Worm (Caenorhabditis elegans) whole organism, L1 larva: ENCODE data around the gene D1054.9.

Source experiments
- C34B4.2 ChIP-seq: sonication (generic microtip); optimal IDR thresholded peaks from 2 replicates; lab custom pipeline; 2017; ENCODE audit warnings: mild to moderate bottlenecking, missing genetic modification characterization, missing compliant biosample characterization
- F16B12.6 ChIP-seq: fragments of 150-350 bp; optimal IDR thresholded peaks from 2 replicates; lab custom pipeline; 2014; ENCODE audit warnings: missing biosample characterization, missing genetic modification characterization
- Y116A8C.19 ChIP-seq: sonication (generic microtip); optimal IDR thresholded peaks from 2 replicates; lab custom pipeline; 2016; ENCODE audit warnings: missing compliant biosample characterization, missing genetic modification characterization, borderline replicate concordance
- ceh-63 ChIP-seq: fragments of 200-800 bp; sonication (Bioruptor generic); optimal IDR thresholded peaks from 2 replicates; lab custom pipeline; 2018; ENCODE audit warnings: mild to moderate bottlenecking, missing genetic modification characterization, missing compliant biosample characterization
- ceh-8 ChIP-seq: fragments of 200-800 bp; sonication (Bioruptor generic); optimal IDR thresholded peaks from 2 replicates; lab custom pipeline; 2018; ENCODE audit warnings: mild to moderate bottlenecking, missing genetic modification characterization, moderate library complexity, missing compliant biosample characterization
- dsc-1 ChIP-seq: sonication (generic microtip); optimal IDR thresholded peaks from 2 replicates; lab custom pipeline; 2016; ENCODE audit warnings: mild to moderate bottlenecking, missing genetic modification characterization, missing compliant biosample characterization
- efl-1 ChIP-seq, 4 experiments: fragments of 150-350 bp; optimal IDR thresholded peaks in 3 of 4; peaks in 1 of 4; 1 replicate in 1 of 4; 2 replicates in 3 of 4; lab custom pipeline; 2014; ENCODE audit warnings: missing biosample characterization in 2 of 4, missing genetic modification characterization in 2 of 4, missing genetic modification reagents in 2 of 4
- efl-3 ChIP-seq: fragments of 200-800 bp; sonication (Bioruptor generic); optimal IDR thresholded peaks from 2 replicates; lab custom pipeline; 2018; ENCODE audit warnings: mild to moderate bottlenecking, missing genetic modification characterization, missing compliant biosample characterization
- egl-27 ChIP-seq, 2 experiments: fragments of 150-350 bp in 1 of 2; sonication (generic microtip); optimal IDR thresholded peaks; 3 replicates each; lab custom pipeline; 2017 to 2018; ENCODE audit warnings: missing biosample characterization in 2 of 2, missing genetic modification characterization in 2 of 2, missing genetic modification reagents in 2 of 2
- elt-2 ChIP-seq: sonication (generic microtip); optimal IDR thresholded peaks from 2 replicates; lab custom pipeline; 2016; ENCODE audit warnings: missing genetic modification characterization, mild to moderate bottlenecking, inconsistent platforms, missing compliant biosample characterization, missing genetic modification reagents
- fkh-10 ChIP-seq: sonication (generic microtip); optimal IDR thresholded peaks from 2 replicates; lab custom pipeline; 2017; ENCODE audit warnings: missing biosample characterization, missing genetic modification reagents, missing genetic modification characterization
- grh-1 ChIP-seq: fragments of 200-800 bp; sonication (Bioruptor generic); IDR thresholded peaks from 2 replicates; pipeline ENCODE4 v1.3.6; 2022; ENCODE audit warnings: missing genetic modification reagents, missing genetic modification characterization, missing compliant biosample characterization
- hlh-4 ChIP-seq: sonication (generic microtip); optimal IDR thresholded peaks from 2 replicates; lab custom pipeline; 2016; ENCODE audit warnings: mild to moderate bottlenecking, missing genetic modification characterization, missing compliant biosample characterization
- hpl-2 ChIP-seq: fragments of 150-350 bp; optimal IDR thresholded peaks from 2 replicates; lab custom pipeline; 2014; ENCODE audit warnings: missing biosample characterization, missing genetic modification reagents, missing genetic modification characterization
- isw-1 ChIP-seq: fragments of 200-800 bp; sonication (Bioruptor generic); IDR thresholded peaks from 2 replicates; pipeline ENCODE4 v1.3.6; 2022; ENCODE audit warnings: missing genetic modification characterization, missing compliant biosample characterization
- lin-15B ChIP-seq: fragments of 150-350 bp; sonication (generic microtip); optimal IDR thresholded peaks from 3 replicates; lab custom pipeline; 2014; ENCODE audit warnings: missing biosample characterization, missing genetic modification characterization
- lin-35 ChIP-seq, 2 experiments: fragments of 150-350 bp; optimal IDR thresholded peaks; 2 replicates each; lab custom pipeline; 2014; ENCODE audit warnings: missing biosample characterization in 2 of 2, missing genetic modification characterization in 2 of 2, missing genetic modification reagents in 2 of 2
- lin-39 ChIP-seq: fragments of 150-350 bp; optimal IDR thresholded peaks from 2 replicates; lab custom pipeline; 2014; ENCODE audit warnings: missing biosample characterization, missing genetic modification reagents, missing genetic modification characterization
- lsy-2 ChIP-seq, 2 experiments: fragments of 150-350 bp; optimal IDR thresholded peaks; 2 replicates each; lab custom pipeline; 2014; ENCODE audit warnings: missing biosample characterization in 2 of 2, missing genetic modification characterization in 2 of 2
- mdl-1 ChIP-seq, 2 experiments: fragments of 150-350 bp; optimal IDR thresholded peaks; 2 replicates each; lab custom pipeline; 2014 to 2017; ENCODE audit warnings: missing biosample characterization in 2 of 2, missing genetic modification characterization in 2 of 2, inconsistent platforms in 1 of 2
- mep-1 ChIP-seq: fragments of 150-350 bp; optimal IDR thresholded peaks from 2 replicates; lab custom pipeline; 2014; ENCODE audit warnings: missing biosample characterization, missing genetic modification characterization
- nhr-20 ChIP-seq: sonication (generic microtip); optimal IDR thresholded peaks from 2 replicates; lab custom pipeline; 2016; ENCODE audit warnings: mild to moderate bottlenecking, missing genetic modification characterization, missing compliant biosample characterization
- nhr-47 ChIP-seq: sonication (generic microtip); optimal IDR thresholded peaks from 2 replicates; lab custom pipeline; 2016; ENCODE audit warnings: mild to moderate bottlenecking, missing genetic modification characterization, moderate library complexity, missing compliant biosample characterization
- nhr-71 ChIP-seq: sonication (generic microtip); optimal IDR thresholded peaks from 2 replicates; lab custom pipeline; 2016; ENCODE audit warnings: mild to moderate bottlenecking, missing genetic modification characterization, moderate library complexity, missing compliant biosample characterization
- nhr-76 ChIP-seq: sonication (generic microtip); optimal IDR thresholded peaks from 2 replicates; lab custom pipeline; 2017; ENCODE audit warnings: missing biosample characterization, missing genetic modification characterization
- nhr-85 ChIP-seq: sonication (generic microtip); peaks from one replicate; lab custom pipeline; 2016; ENCODE audit warnings: missing genetic modification characterization, inconsistent platforms, missing compliant biosample characterization
- nhr-90 ChIP-seq: sonication (generic microtip); optimal IDR thresholded peaks from 2 replicates; lab custom pipeline; 2016; ENCODE audit warnings: mild to moderate bottlenecking, missing genetic modification characterization, missing compliant biosample characterization; ENCODE audit not compliant: poor library complexity
- pag-3 ChIP-seq: sonication (generic microtip); optimal IDR thresholded peaks from 2 replicates; lab custom pipeline; 2017; ENCODE audit warnings: missing genetic modification characterization, mild to moderate bottlenecking, missing compliant biosample characterization, antibody characterized with exemption, borderline replicate concordance; ENCODE audit not compliant: insufficient read depth
- pax-3 ChIP-seq: fragments of 200-800 bp; sonication (Bioruptor generic); optimal IDR thresholded peaks from 2 replicates; lab custom pipeline; 2018; ENCODE audit warnings: mild to moderate bottlenecking, missing genetic modification characterization, moderate library complexity, missing compliant biosample characterization
- pqm-1 ChIP-seq: sonication (generic microtip); optimal IDR thresholded peaks from 3 replicates; lab custom pipeline; 2017; ENCODE audit warnings: missing biosample characterization, missing genetic modification characterization
- skn-1 ChIP-seq: fragments of 150-350 bp; optimal IDR thresholded peaks from 2 replicates; lab custom pipeline; 2014; ENCODE audit warnings: missing biosample characterization, missing genetic modification characterization
- snpc-4 ChIP-seq: fragments of 150-350 bp; optimal IDR thresholded peaks from 2 replicates; lab custom pipeline; 2014; ENCODE audit warnings: missing biosample characterization, missing genetic modification characterization
- snu-23 ChIP-seq: sonication (generic microtip); optimal IDR thresholded peaks from 2 replicates; lab custom pipeline; 2016; ENCODE audit warnings: missing genetic modification characterization, missing compliant biosample characterization
- sox-4 ChIP-seq: sonication (generic microtip); optimal IDR thresholded peaks from 2 replicates; lab custom pipeline; 2016; ENCODE audit warnings: missing genetic modification characterization, missing compliant biosample characterization
- tlp-1 ChIP-seq: fragments of 150-350 bp; optimal IDR thresholded peaks from 2 replicates; lab custom pipeline; 2014; ENCODE audit warnings: missing biosample characterization, missing genetic modification characterization
- vab-15 ChIP-seq: sonication (generic microtip); optimal IDR thresholded peaks from 2 replicates; lab custom pipeline; 2017; ENCODE audit warnings: missing genotype, mild to moderate bottlenecking, missing genetic modification characterization, missing compliant biosample characterization
- zag-1 ChIP-seq: fragments of 150-350 bp; optimal IDR thresholded peaks from 2 replicates; lab custom pipeline; 2014; ENCODE audit warnings: missing biosample characterization, missing genetic modification characterization
- zip-4 ChIP-seq: fragments of 200-800 bp; sonication (Bioruptor generic); optimal IDR thresholded peaks from 2 replicates; lab custom pipeline; 2018; ENCODE audit warnings: mild to moderate bottlenecking, missing genetic modification characterization, moderate library complexity, missing compliant biosample characterization
- ztf-11 ChIP-seq, 2 experiments: sonication (generic microtip); optimal IDR thresholded peaks; 2 replicates each; lab custom pipeline; 2016 to 2017; ENCODE audit warnings: missing genetic modification characterization in 2 of 2, missing biosample characterization in 1 of 2, missing compliant biosample characterization in 1 of 2

The D1054.9 gene

DNA sequence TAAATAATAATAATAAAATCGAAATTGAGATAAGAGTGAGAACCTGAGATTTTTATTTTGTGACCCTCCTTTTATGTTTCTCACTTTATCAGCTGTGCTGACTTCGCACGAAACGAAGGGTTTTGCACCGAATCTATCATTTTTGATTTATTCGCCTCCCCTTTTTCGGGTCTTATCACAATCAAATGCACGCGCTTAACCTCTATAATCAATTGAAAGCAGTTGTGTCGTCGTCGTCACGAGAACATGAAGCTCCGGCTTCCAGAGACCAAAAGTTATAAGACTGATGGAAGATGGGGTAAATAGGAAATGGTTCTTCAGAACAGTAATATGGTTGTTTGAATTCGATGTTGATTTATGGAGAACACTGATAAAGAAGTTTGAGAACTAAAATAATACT lies 10.3 kb upstream of the D1054.9 start, which contains the start of gene D1054.18:
Gene D1054.18 (minus strand): TSS at position 45 of the 400 bp plus-strand sequence.
- TF ChIP-seq pqm-1 (peak; percentile 59), C34B4.2 (tag; lab: Kevin White, UChicago) (no peak), mdl-1 (tag; optimal IDR thresholded peaks at IDR 0.05; lab: Kevin White, UChicago) (peak in 1 of 2 experiments; percentile 15), snpc-4 (tag; lab: Kevin White, UChicago) (no peak), grh-1 (GFP tag; lab: Robert Waterston, UW) (no peak), skn-1 (tag; lab: Kevin White, UChicago) (no peak), isw-1 (GFP tag; lab: Robert Waterston, UW) (no peak), nhr-76 (tag; lab: Kevin White, UChicago) (no peak), lin-39 (tag; lab: Kevin White, UChicago) (no peak), nhr-47 (no peak), efl-1 (optimal IDR thresholded peaks at IDR 0.05; lab: Kevin White, UChicago) (no peak), efl-1 (GFP tag; optimal IDR thresholded peaks at IDR 0.05 in 1 of 2; lab: Kevin White, UChicago) (peak in 1 of 2 experiments; percentile 75), lin-15B (tag; lab: Kevin White, UChicago) (no peak), efl-3 (GFP tag; lab: Kevin White, UChicago) (no peak), pax-3 (tag; lab: Kevin White, UChicago) (no peak), tlp-1 (tag; lab: Kevin White, UChicago) (no peak), Y116A8C.19 (tag; lab: Kevin White, UChicago) (no peak), zip-4 (no peak), nhr-90 (peak; percentile 12), sox-4 (no peak), hpl-2 (GFP tag; lab: Kevin White, UChicago) (no peak), lin-35 (GFP tag; optimal IDR thresholded peaks at IDR 0.05; lab: Kevin White, UChicago) (peak in 1 of 2 experiments; percentile 28), dsc-1 (tag; lab: Kevin White, UChicago) (no peak), pag-3 (tag; lab: Kevin White, UChicago) (no peak), fkh-10 (GFP tag; lab: Kevin White, UChicago) (no peak), nhr-71 (tag; lab: Kevin White, UChicago) (peak; percentile 25), ceh-8 (no peak), snu-23 (GFP tag; lab: Kevin White, UChicago) (no peak), zag-1 (tag; lab: Kevin White, UChicago) (no peak), nhr-85 (tag; lab: Kevin White, UChicago) (no peak), elt-2 (tag; lab: Kevin White, UChicago) (peak; percentile 94), ceh-63 (no peak), nhr-20 (tag; lab: Kevin White, UChicago) (peak; percentile 0)

ce11 chrV:10798090-10798489 lies 7.2 kb upstream of the D1054.9 start, which contains the start of gene srh-184:
Gene srh-184, minus strand, starts transcription at chrV:10798190.
- no peak for TF ChIP-seq egl-27 (tag; optimal IDR thresholded peaks at IDR 0.05; lab: Kevin White, UChicago)
- TF ChIP-seq sox-4 = no peak
- TF ChIP-seq hlh-4 = no peak
- no peak for TF ChIP-seq snu-23 (GFP tag; lab: Kevin White, UChicago)
- TF ChIP-seq vab-15 (tag; lab: Kevin White, UChicago) = no peak
- no peak for TF ChIP-seq lsy-2 (tag; optimal IDR thresholded peaks at IDR 0.05; lab: Kevin White, UChicago)
- no peak for TF ChIP-seq F16B12.6 (tag; lab: Kevin White, UChicago)
- no peak for TF ChIP-seq mep-1
- TF ChIP-seq nhr-20 (tag; lab: Kevin White, UChicago) = no peak

- TF ChIP-seq fkh-10 (GFP tag; lab: Kevin White, UChicago) = no peak
- no peak for TF ChIP-seq efl-1 (optimal IDR thresholded peaks at IDR 0.05; lab: Kevin White, UChicago)
- TF ChIP-seq efl-1 (GFP tag; optimal IDR thresholded peaks at IDR 0.05 in 1 of 2; lab: Kevin White, UChicago) = no peak
- no peak for TF ChIP-seq ztf-11 (tag; optimal IDR thresholded peaks at IDR 0.05; lab: Kevin White, UChicago)
- TF ChIP-seq pax-3 (tag; lab: Kevin White, UChicago) = no peak
Measured at ce11 chrV:10795494-10795893, 4.6 kb upstream of the D1054.9 start, which contains the start of gene D1054.19. Gene D1054.19, plus strand, starts transcription at chrV:10795794.
